Worm (Caenorhabditis elegans) whole organism, L1 larva: Measurements from ENCODE around the gene ZK287.9.
A peak's percentile ranks its signal among the peaks of the same experiment; 100 is the strongest.

Source experiments
- C16A3.4 ChIP-seq: fragments of 150-350 bp; optimal IDR thresholded peaks from 2 replicates; lab custom pipeline; 2014; ENCODE audit warnings: missing biosample characterization, missing genetic modification characterization
- F16B12.6 ChIP-seq: fragments of 150-350 bp; optimal IDR thresholded peaks from 2 replicates; lab custom pipeline; 2014; ENCODE audit warnings: missing biosample characterization, missing genetic modification characterization
- aha-1 ChIP-seq: fragments of 150-350 bp; optimal IDR thresholded peaks from 2 replicates; lab custom pipeline; 2014; ENCODE audit warnings: missing biosample characterization, missing genetic modification characterization
- aly-2 ChIP-seq: fragments of 150-350 bp; optimal IDR thresholded peaks from 2 replicates; lab custom pipeline; 2014; ENCODE audit warnings: missing biosample characterization, missing genetic modification characterization
- ama-1 ChIP-seq: fragments of 150-350 bp; optimal IDR thresholded peaks from 2 replicates; lab custom pipeline; 2014
- ceh-8 ChIP-seq: fragments of 200-800 bp; sonication (Bioruptor generic); optimal IDR thresholded peaks from 2 replicates; lab custom pipeline; 2018; ENCODE audit warnings: mild to moderate bottlenecking, missing genetic modification characterization, moderate library complexity, missing compliant biosample characterization
- ceh-82 ChIP-seq, 3 experiments: fragments of 150-350 bp in 1 of 3; sonication (generic microtip) in 2 of 3; optimal IDR thresholded peaks; 2 replicates each; lab custom pipeline; 2014 to 2017; ENCODE audit warnings: missing biosample characterization in 3 of 3, missing genetic modification characterization in 3 of 3
- ceh-88 ChIP-seq: fragments of 200-800 bp; sonication (Bioruptor generic); IDR thresholded peaks from 2 replicates; pipeline ENCODE4 v1.3.6; 2022; ENCODE audit warnings: missing genetic modification characterization, missing compliant biosample characterization
- dsc-1 ChIP-seq: sonication (generic microtip); optimal IDR thresholded peaks from 2 replicates; lab custom pipeline; 2016; ENCODE audit warnings: mild to moderate bottlenecking, missing genetic modification characterization, missing compliant biosample characterization
- efl-3 ChIP-seq: fragments of 200-800 bp; sonication (Bioruptor generic); optimal IDR thresholded peaks from 2 replicates; lab custom pipeline; 2018; ENCODE audit warnings: mild to moderate bottlenecking, missing genetic modification characterization, missing compliant biosample characterization
- egl-27 ChIP-seq, 2 experiments: fragments of 150-350 bp in 1 of 2; sonication (generic microtip); optimal IDR thresholded peaks; 3 replicates each; lab custom pipeline; 2017 to 2018; ENCODE audit warnings: missing biosample characterization in 2 of 2, missing genetic modification characterization in 2 of 2, missing genetic modification reagents in 2 of 2
- elt-2 ChIP-seq: sonication (generic microtip); optimal IDR thresholded peaks from 2 replicates; lab custom pipeline; 2016; ENCODE audit warnings: missing genetic modification characterization, mild to moderate bottlenecking, inconsistent platforms, missing compliant biosample characterization, missing genetic modification reagents
- fkh-10 ChIP-seq: sonication (generic microtip); optimal IDR thresholded peaks from 2 replicates; lab custom pipeline; 2017; ENCODE audit warnings: missing biosample characterization, missing genetic modification reagents, missing genetic modification characterization
- fkh-8 ChIP-seq: sonication (generic microtip); optimal IDR thresholded peaks from 2 replicates; lab custom pipeline; 2016; ENCODE audit warnings: mild to moderate bottlenecking, missing genetic modification characterization, missing compliant biosample characterization
- fos-1 ChIP-seq: fragments of 150-350 bp; optimal IDR thresholded peaks from 2 replicates; lab custom pipeline; 2014; ENCODE audit warnings: missing biosample characterization, missing genetic modification characterization
- grh-1 ChIP-seq: fragments of 200-800 bp; sonication (Bioruptor generic); IDR thresholded peaks from 2 replicates; pipeline ENCODE4 v1.3.6; 2022; ENCODE audit warnings: missing genetic modification reagents, missing genetic modification characterization, missing compliant biosample characterization
- hlh-17 ChIP-seq: fragments of 200-800 bp; sonication (Bioruptor generic); optimal IDR thresholded peaks from 2 replicates; lab custom pipeline; 2018; ENCODE audit warnings: missing genetic modification characterization, mild to moderate bottlenecking, missing compliant biosample characterization, moderate library complexity, borderline replicate concordance
- hlh-4 ChIP-seq: sonication (generic microtip); optimal IDR thresholded peaks from 2 replicates; lab custom pipeline; 2016; ENCODE audit warnings: mild to moderate bottlenecking, missing genetic modification characterization, missing compliant biosample characterization
- lin-14 ChIP-seq: fragments of 200-800 bp; sonication (Bioruptor generic); optimal IDR thresholded peaks from 2 replicates; lab custom pipeline; 2018; ENCODE audit warnings: mild to moderate bottlenecking, missing genetic modification characterization, moderate library complexity, missing compliant biosample characterization
- mdl-1 ChIP-seq, 2 experiments: fragments of 150-350 bp; optimal IDR thresholded peaks; 2 replicates each; lab custom pipeline; 2014 to 2017; ENCODE audit warnings: missing biosample characterization in 2 of 2, missing genetic modification characterization in 2 of 2, inconsistent platforms in 1 of 2
- mep-1 ChIP-seq: fragments of 150-350 bp; optimal IDR thresholded peaks from 2 replicates; lab custom pipeline; 2014; ENCODE audit warnings: missing biosample characterization, missing genetic modification characterization
- nhr-20 ChIP-seq: sonication (generic microtip); optimal IDR thresholded peaks from 2 replicates; lab custom pipeline; 2016; ENCODE audit warnings: mild to moderate bottlenecking, missing genetic modification characterization, missing compliant biosample characterization
- nhr-47 ChIP-seq: sonication (generic microtip); optimal IDR thresholded peaks from 2 replicates; lab custom pipeline; 2016; ENCODE audit warnings: mild to moderate bottlenecking, missing genetic modification characterization, moderate library complexity, missing compliant biosample characterization
- nhr-71 ChIP-seq: sonication (generic microtip); optimal IDR thresholded peaks from 2 replicates; lab custom pipeline; 2016; ENCODE audit warnings: mild to moderate bottlenecking, missing genetic modification characterization, moderate library complexity, missing compliant biosample characterization
- nhr-76 ChIP-seq: sonication (generic microtip); optimal IDR thresholded peaks from 2 replicates; lab custom pipeline; 2017; ENCODE audit warnings: missing biosample characterization, missing genetic modification characterization
- nhr-84 ChIP-seq: sonication (generic microtip); optimal IDR thresholded peaks from 2 replicates; lab custom pipeline; 2017; ENCODE audit warnings: missing biosample characterization, missing genetic modification characterization
- nhr-85 ChIP-seq: sonication (generic microtip); peaks from one replicate; lab custom pipeline; 2016; ENCODE audit warnings: missing genetic modification characterization, inconsistent platforms, missing compliant biosample characterization
- rnt-1 ChIP-seq: sonication (generic microtip); optimal IDR thresholded peaks from 2 replicates; lab custom pipeline; 2016; ENCODE audit warnings: mild to moderate bottlenecking, missing genetic modification characterization, moderate library complexity, missing compliant biosample characterization
- snpc-4 ChIP-seq: fragments of 150-350 bp; optimal IDR thresholded peaks from 2 replicates; lab custom pipeline; 2014; ENCODE audit warnings: missing biosample characterization, missing genetic modification characterization
- unc-30 ChIP-seq: sonication (generic microtip); optimal IDR thresholded peaks from 2 replicates; lab custom pipeline; 2017; ENCODE audit warnings: missing biosample characterization, missing genetic modification characterization
- xbp-1 ChIP-seq: sonication (generic microtip); optimal IDR thresholded peaks from 2 replicates; lab custom pipeline; 2016; ENCODE audit warnings: missing genetic modification characterization, missing compliant biosample characterization
- zip-4 ChIP-seq: fragments of 200-800 bp; sonication (Bioruptor generic); optimal IDR thresholded peaks from 2 replicates; lab custom pipeline; 2018; ENCODE audit warnings: mild to moderate bottlenecking, missing genetic modification characterization, moderate library complexity, missing compliant biosample characterization

ZK287.9 gene

ce11 chrV:9704399-9704798, 25.2 kb downstream of the ZK287.9 start (continued):
- peak in 1 of 2 experiments; percentile 17 for TF ChIP-seq mdl-1 (tag; optimal IDR thresholded peaks at IDR 0.05; lab: Kevin White, UChicago)
- peak; percentile 55 for TF ChIP-seq nhr-71 (tag; lab: Kevin White, UChicago)
- TF ChIP-seq egl-27 (tag; optimal IDR thresholded peaks at IDR 0.05; lab: Kevin White, UChicago): no peak
- TF ChIP-seq rnt-1 (tag; lab: Kevin White, UChicago): no peak
- TF ChIP-seq zip-4 (GFP tag; lab: Kevin White, UChicago): no peak
- no peak for TF ChIP-seq aly-2 (tag; lab: Kevin White, UChicago)
- no peak for TF ChIP-seq nhr-20 (tag; lab: Kevin White, UChicago)
- peak; percentile 90 for TF ChIP-seq lin-14
- TF ChIP-seq efl-3: no peak
- TF ChIP-seq C16A3.4: peak; percentile 33
- no peak for TF ChIP-seq nhr-76
- peak; percentile 31 to 73 (median 69) for TF ChIP-seq ceh-82 (tag; optimal IDR thresholded peaks at IDR 0.05; lab: Kevin White, UChicago)
- TF ChIP-seq F16B12.6: no peak
- peak; percentile 61 for TF ChIP-seq mep-1 (tag; lab: Kevin White, UChicago)
- peak; percentile 42 for TF ChIP-seq nhr-47 (tag; lab: Kevin White, UChicago)
- no peak for TF ChIP-seq hlh-17 (GFP tag; lab: Kevin White, UChicago)
- peak; percentile 20 for TF ChIP-seq xbp-1 (tag; lab: Kevin White, UChicago)

ce11 chrV:9706592-9706991, 27.4 kb downstream of the ZK287.9 start:
- TF ChIP-seq mdl-1 (tag; optimal IDR thresholded peaks at IDR 0.05; lab: Kevin White, UChicago): no peak
- no peak for TF ChIP-seq unc-30 (tag; lab: Kevin White, UChicago)
- TF ChIP-seq ceh-8 (GFP tag; lab: Kevin White, UChicago): no peak
- TF ChIP-seq ceh-88: no peak
- no peak for TF ChIP-seq mep-1 (tag; lab: Kevin White, UChicago)

ce11 chrV:9709747-9710146, 30.6 kb downstream of the ZK287.9 start, which contains the start of gene tag-120:
Gene tag-120 (minus strand): TSS chrV:9709814.
- TF ChIP-seq elt-2 (tag; lab: Kevin White, UChicago): peak; percentile 6
- TF ChIP-seq fos-1 (tag; lab: Kevin White, UChicago): no peak

DNA sequence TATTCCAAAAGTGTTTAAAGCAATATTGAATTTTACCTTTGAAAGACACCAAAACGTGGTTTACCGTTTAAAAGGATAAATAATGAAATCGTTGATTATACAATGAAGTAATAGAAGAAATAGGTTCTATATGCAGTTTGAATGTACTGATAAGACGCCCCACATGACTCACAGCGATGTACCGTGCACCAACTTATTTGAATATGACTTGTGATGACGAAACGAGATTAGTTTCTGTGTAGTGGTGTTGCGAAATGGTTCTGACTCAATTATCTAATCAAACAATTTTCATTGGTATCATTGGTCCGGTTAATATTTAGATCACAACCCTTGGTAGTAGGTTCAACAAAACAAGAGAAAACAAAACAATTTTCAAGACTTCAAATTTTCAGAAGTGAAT, 32.0 kb downstream of the ZK287.9 start:
- TF ChIP-seq grh-1: no peak
- no peak for TF ChIP-seq fkh-10
- peak; percentile 71 for TF ChIP-seq elt-2 (tag; lab: Kevin White, UChicago)

- TF ChIP-seq mep-1 (tag; lab: Kevin White, UChicago) (no peak), nhr-85 (tag; lab: Kevin White, UChicago) (no peak), ama-1 (no peak), nhr-84 (no peak), snpc-4 (tag; lab: Kevin White, UChicago) (no peak), elt-2 (tag; lab: Kevin White, UChicago) (peak; percentile 51), aha-1 (tag; lab: Kevin White, UChicago) (no peak), hlh-4 (no peak)
- TF ChIP-seq, all 84 proteins: peak for 1
Measured at ce11 chrV:9712418-9713173, 33.4 kb downstream of the ZK287.9 start.

- TF ChIP-seq fkh-8: no peak
- TF ChIP-seq rnt-1 (tag; lab: Kevin White, UChicago): no peak
- TF ChIP-seq zip-4 (GFP tag; lab: Kevin White, UChicago): no peak
- TF ChIP-seq dsc-1 (tag; lab: Kevin White, UChicago): no peak
Measured at ce11 chrV:9713532-9713931, 34.4 kb downstream of the ZK287.9 start, which contains the start of gene F40F9.10. Gene F40F9.10 (minus strand): TSS chrV:9713632.
